Fruit fly (Drosophila melanogaster) whole organism, prepupa: Measurements from ENCODE around the gene Act87E.

ENCODE experiments used
- Blimp-1 ChIP-seq: fragments of 200-800 bp; sonication (Bioruptor generic); optimal IDR thresholded peaks from 3 replicates; lab custom pipeline; 2017; ENCODE audit warnings: missing biosample characterization, missing genetic modification characterization, mild to moderate bottlenecking, moderate library complexity, missing genetic modification reagents
- CG10631 ChIP-seq: fragments of 200-800 bp; sonication (Bioruptor generic); optimal IDR thresholded peaks from 2 replicates; lab custom pipeline; 2016; ENCODE audit warnings: missing biosample characterization, missing genetic modification characterization
- CG10669 ChIP-seq: fragments of 200-800 bp; sonication (Bioruptor generic); optimal IDR thresholded peaks from 3 replicates; lab custom pipeline; 2018; ENCODE audit warnings: missing biosample characterization, mild to moderate bottlenecking, missing genetic modification characterization, moderate library complexity
- CG11294 ChIP-seq: fragments of 200-800 bp; sonication (Bioruptor generic); IDR thresholded peaks from 2 replicates; pipeline ENCODE4 v1.3.6; 2022; ENCODE audit warnings: missing biosample characterization, missing genetic modification characterization
- CG11762 ChIP-seq: fragments of 200-800 bp; sonication (Bioruptor generic); optimal IDR thresholded peaks from 3 replicates; lab custom pipeline; 2016; ENCODE audit warnings: missing biosample characterization, missing genetic modification characterization; ENCODE audit not compliant: insufficient read depth
- CG11902 ChIP-seq: fragments of 200-800 bp; sonication (Bioruptor generic); optimal IDR thresholded peaks from 3 replicates; lab custom pipeline; 2016; ENCODE audit warnings: missing biosample characterization, missing genetic modification characterization
- CG1621 ChIP-seq: fragments of 200-800 bp; sonication (Bioruptor generic); optimal IDR thresholded peaks from 3 replicates; lab custom pipeline; 2018; ENCODE audit warnings: missing biosample characterization, mild to moderate bottlenecking, missing genetic modification characterization
- CG16779 ChIP-seq: fragments of 200-800 bp; sonication (Bioruptor generic); optimal IDR thresholded peaks from 3 replicates; lab custom pipeline; 2017; ENCODE audit warnings: missing biosample characterization, mild to moderate bottlenecking, missing genetic modification characterization
- CG3032 ChIP-seq: fragments of 200-800 bp; optimal IDR thresholded peaks from 2 replicates; lab custom pipeline; 2019; ENCODE audit warnings: missing biosample characterization, mild to moderate bottlenecking, missing genetic modification characterization, moderate library complexity
- CG31627 ChIP-seq: fragments of 200-800 bp; sonication (Bioruptor generic); optimal IDR thresholded peaks from 3 replicates; lab custom pipeline; 2016; ENCODE audit warnings: missing biosample characterization, missing genetic modification characterization
- CG32006 ChIP-seq: fragments of 200-800 bp; sonication (Bioruptor generic); optimal IDR thresholded peaks from 3 replicates; lab custom pipeline; 2017; ENCODE audit warnings: missing biosample characterization, mild to moderate bottlenecking, missing genetic modification characterization
- CG6163 ChIP-seq: fragments of 200-800 bp; sonication (Bioruptor generic); IDR thresholded peaks from 3 replicates; pipeline ENCODE4 v1.3.6; 2022; ENCODE audit warnings: missing biosample characterization, missing genetic modification characterization
- CG6276 ChIP-seq: fragments of 200-800 bp; sonication (Bioruptor generic); optimal IDR thresholded peaks from 2 replicates; lab custom pipeline; 2017; ENCODE audit warnings: missing biosample characterization, mild to moderate bottlenecking, missing genetic modification characterization
- CG6792 ChIP-seq: fragments of 200-800 bp; sonication (Bioruptor generic); optimal IDR thresholded peaks from 3 replicates; lab custom pipeline; 2016; ENCODE audit warnings: missing biosample characterization, missing genetic modification characterization
- CG6854 ChIP-seq: fragments of 200-800 bp; sonication (Bioruptor generic); optimal IDR thresholded peaks from 2 replicates; lab custom pipeline; 2017; ENCODE audit warnings: missing biosample characterization, mild to moderate bottlenecking, missing genetic modification characterization
- CG8119 ChIP-seq: fragments of 200-800 bp; sonication (Bioruptor generic); IDR thresholded peaks from 3 replicates; pipeline ENCODE4 v1.3.6; 2022; ENCODE audit warnings: missing biosample characterization, missing genetic modification characterization
- CG8319 ChIP-seq: fragments of 200-800 bp; sonication (Bioruptor generic); optimal IDR thresholded peaks from 3 replicates; lab custom pipeline; 2016; ENCODE audit warnings: missing biosample characterization, missing genetic modification characterization
- CG9139 ChIP-seq: fragments of 200-800 bp; sonication (Bioruptor generic); optimal IDR thresholded peaks from 3 replicates; lab custom pipeline; 2017; ENCODE audit warnings: missing biosample characterization, mild to moderate bottlenecking, missing genetic modification characterization
- Eip78C ChIP-seq: fragments of 200-800 bp; sonication (Bioruptor generic); peaks from one replicate; lab custom pipeline; 2016; ENCODE audit warnings: missing biosample characterization, missing genetic modification characterization
- Ets96B ChIP-seq: fragments of 200-800 bp; optimal IDR thresholded peaks from 2 replicates; lab custom pipeline; 2019; ENCODE audit warnings: missing biosample characterization, mild to moderate bottlenecking, missing genetic modification characterization, moderate library complexity
- Gug ChIP-seq: fragments of 200-800 bp; sonication (Bioruptor generic); IDR thresholded peaks from 2 replicates; pipeline ENCODE4 v1.3.6; 2022; ENCODE audit warnings: missing biosample characterization, missing genetic modification characterization
- Hr38 ChIP-seq: sonication (Bioruptor generic); optimal IDR thresholded peaks from 2 replicates; lab custom pipeline; 2016; ENCODE audit warnings: missing biosample characterization, missing genetic modification characterization
- Hr39 ChIP-seq: fragments of 200-800 bp; sonication (Bioruptor generic); optimal IDR thresholded peaks from 2 replicates; lab custom pipeline; 2016; ENCODE audit warnings: missing biosample characterization, missing genetic modification characterization
- Hr4 ChIP-seq: fragments of 200-800 bp; sonication (Bioruptor generic); optimal IDR thresholded peaks from 3 replicates; lab custom pipeline; 2016; ENCODE audit warnings: missing biosample characterization, missing genetic modification characterization
- Lpt ChIP-seq: fragments of 200-800 bp; sonication (Bioruptor generic); optimal IDR thresholded peaks from 3 replicates; lab custom pipeline; 2016; ENCODE audit warnings: missing biosample characterization, missing genetic modification characterization
- Smox ChIP-seq: fragments of 200-800 bp; sonication (Bioruptor generic); optimal IDR thresholded peaks from 3 replicates; lab custom pipeline; 2016; ENCODE audit warnings: missing biosample characterization, missing genetic modification characterization
- Sox102F ChIP-seq: fragments of 200-800 bp; sonication (Bioruptor generic); optimal IDR thresholded peaks from 2 replicates; lab custom pipeline; 2016; ENCODE audit warnings: missing biosample characterization, mild to moderate bottlenecking, missing genetic modification characterization
- Sox14 ChIP-seq: fragments of 200-800 bp; sonication (Bioruptor generic); optimal IDR thresholded peaks from 3 replicates; lab custom pipeline; 2016; ENCODE audit warnings: missing biosample characterization, missing genetic modification characterization
- Sox15 ChIP-seq: fragments of 200-800 bp; sonication (Bioruptor generic); optimal IDR thresholded peaks from 3 replicates; lab custom pipeline; 2016; ENCODE audit warnings: missing biosample characterization, missing genetic modification characterization
- acj6 ChIP-seq: fragments of 200-800 bp; sonication (Bioruptor generic); optimal IDR thresholded peaks from 3 replicates; lab custom pipeline; 2016; ENCODE audit warnings: missing biosample characterization, missing genetic modification characterization
- cyc ChIP-seq: fragments of 200-800 bp; sonication (Bioruptor generic); optimal IDR thresholded peaks from 3 replicates; lab custom pipeline; 2016; ENCODE audit warnings: missing biosample characterization, missing genetic modification characterization
- dac ChIP-seq: fragments of 200-800 bp; sonication (Bioruptor generic); optimal IDR thresholded peaks from 2 replicates; lab custom pipeline; 2017; ENCODE audit warnings: missing biosample characterization, mild to moderate bottlenecking, missing genetic modification characterization
- esn ChIP-seq: fragments of 200-800 bp; sonication (Bioruptor generic); optimal IDR thresholded peaks from 2 replicates; lab custom pipeline; 2016; ENCODE audit warnings: missing biosample characterization, mild to moderate bottlenecking, missing genetic modification characterization, moderate library complexity
- fd85E ChIP-seq: fragments of 200-800 bp; sonication (Bioruptor generic); optimal IDR thresholded peaks from 3 replicates; lab custom pipeline; 2016; ENCODE audit warnings: missing biosample characterization, missing genetic modification characterization
- fkh ChIP-seq: fragments of 200-800 bp; sonication (Bioruptor generic); optimal IDR thresholded peaks from 3 replicates; lab custom pipeline; 2017; ENCODE audit warnings: missing biosample characterization, mild to moderate bottlenecking, missing genetic modification characterization, moderate library complexity
- lz ChIP-seq: fragments of 200-800 bp; sonication (Bioruptor generic); optimal IDR thresholded peaks from 3 replicates; lab custom pipeline; 2016; ENCODE audit warnings: missing biosample characterization, missing genetic modification characterization
- pdm3 ChIP-seq: fragments of 200-800 bp; sonication (Bioruptor generic); optimal IDR thresholded peaks from 3 replicates; lab custom pipeline; 2016; ENCODE audit warnings: missing biosample characterization, missing genetic modification characterization
- salr ChIP-seq, 2 experiments: fragments of 200-800 bp; sonication (Bioruptor generic); optimal IDR thresholded peaks; 3 replicates each; lab custom pipeline; 2016 to 2018; ENCODE audit warnings: missing biosample characterization in 2 of 2, missing genetic modification characterization in 2 of 2, mild to moderate bottlenecking in 1 of 2
- ss ChIP-seq, 2 experiments: fragments of 200-800 bp; sonication (Bioruptor generic); optimal IDR thresholded peaks; 2 replicates in 1 of 2; 3 replicates in 1 of 2; lab custom pipeline; 2017 to 2018; ENCODE audit warnings: mild to moderate bottlenecking in 2 of 2, missing biosample characterization in 2 of 2, missing genetic modification characterization in 2 of 2, moderate library complexity in 1 of 2
- svp ChIP-seq: fragments of 200-800 bp; sonication (Bioruptor generic); peaks from one replicate; lab custom pipeline; 2016; ENCODE audit warnings: missing biosample characterization, missing genetic modification characterization
- topi ChIP-seq: fragments of 200-800 bp; sonication (Bioruptor generic); optimal IDR thresholded peaks from 3 replicates; lab custom pipeline; 2016; ENCODE audit warnings: missing biosample characterization, missing genetic modification characterization
- vri ChIP-seq: fragments of 200-800 bp; sonication (Bioruptor generic); optimal IDR thresholded peaks from 3 replicates; lab custom pipeline; 2016; ENCODE audit warnings: missing biosample characterization, mild to moderate bottlenecking, missing genetic modification characterization

Gene Act87E

DNA sequence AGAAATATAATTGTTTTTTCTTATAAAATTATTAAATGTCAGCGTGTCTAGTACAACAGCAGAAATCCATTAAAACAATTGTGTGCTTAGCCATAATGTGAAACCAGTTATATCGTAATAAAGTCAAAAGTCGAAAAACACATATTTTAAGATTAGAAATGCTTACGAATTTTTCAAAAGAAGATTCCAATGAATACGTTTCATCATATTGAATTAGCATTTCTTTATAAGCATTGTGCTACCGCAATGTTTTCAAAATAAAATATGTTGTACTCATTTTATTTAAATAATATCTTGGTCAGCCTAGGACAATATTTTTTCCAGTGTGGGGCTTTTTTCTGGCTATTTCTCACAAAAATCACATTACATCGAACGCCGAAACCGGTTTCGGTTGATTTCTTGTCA is 27.1 kb downstream of the Act87E start (continued):
- TF ChIP-seq dac (GFP tag; lab: Kevin White, UChicago) = peak; percentile 71
- peak; percentile 65 to 70 for TF ChIP-seq ss (GFP tag; optimal IDR thresholded peaks at IDR 0.05; lab: Kevin White, UChicago)
- TF ChIP-seq svp (GFP tag; lab: Kevin White, UChicago) = peak; percentile 90
- TF ChIP-seq CG6792 = peak; percentile 78
- TF ChIP-seq CG10669 = peak; percentile 82
- TF ChIP-seq CG10631 (GFP tag; lab: Kevin White, UChicago) = peak; percentile 85
- TF ChIP-seq CG11294 (GFP tag; lab: Robert Waterston, UW) = peak; percentile 49; the same call in 1 of the 2 replicates
- TF ChIP-seq Sox102F (GFP tag; lab: Kevin White, UChicago) = peak; percentile 75
- TF ChIP-seq Gug (GFP tag; lab: Robert Waterston, UW) = peak; percentile 41
- TF ChIP-seq fkh = peak; percentile 53
- peak; percentile 80 for TF ChIP-seq lz (GFP tag; lab: Kevin White, UChicago)
- peak; percentile 91 for TF ChIP-seq Hr4 (GFP tag; lab: Kevin White, UChicago)

DNA sequence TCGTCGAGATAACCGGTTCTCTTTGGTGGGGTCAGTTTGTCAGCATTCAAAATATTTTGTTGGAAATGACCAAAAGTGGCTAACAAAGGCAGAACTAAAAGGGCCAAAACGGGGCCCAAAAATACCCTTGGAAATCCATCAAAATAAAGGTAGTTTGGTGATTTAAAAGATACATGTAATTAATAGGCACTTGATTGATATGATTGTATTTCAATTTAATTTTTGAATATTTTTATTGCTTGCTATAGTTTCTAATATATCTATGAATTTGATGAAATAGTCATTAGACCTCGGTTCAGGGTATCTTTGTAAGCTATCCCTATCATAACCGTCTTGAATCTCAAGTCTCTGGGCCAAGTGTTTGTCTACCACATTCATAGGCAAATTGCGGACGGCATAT is 28.2 kb downstream of the Act87E start:
- no peak for TF ChIP-seq CG8119 (GFP tag; lab: Robert Waterston, UW)
- no peak for TF ChIP-seq salr (GFP tag; optimal IDR thresholded peaks at IDR 0.05; lab: Kevin White, UChicago)
- TF ChIP-seq CG32006 = no peak
- TF ChIP-seq svp (GFP tag; lab: Kevin White, UChicago) = no peak
- no peak for TF ChIP-seq CG3032 (tag; lab: Kevin White, UChicago)
- no peak for TF ChIP-seq ss (GFP tag; optimal IDR thresholded peaks at IDR 0.05; lab: Kevin White, UChicago)
- no peak for TF ChIP-seq Gug (GFP tag; lab: Robert Waterston, UW)
- TF ChIP-seq CG6276 (GFP tag; lab: Kevin White, UChicago) = no peak
- no peak for TF ChIP-seq Hr38 (GFP tag; lab: Kevin White, UChicago)
- TF ChIP-seq CG1621 = no peak
- TF ChIP-seq acj6 (GFP tag; lab: Kevin White, UChicago) = no peak
- TF ChIP-seq, all 60 proteins: peak for 0

DNA sequence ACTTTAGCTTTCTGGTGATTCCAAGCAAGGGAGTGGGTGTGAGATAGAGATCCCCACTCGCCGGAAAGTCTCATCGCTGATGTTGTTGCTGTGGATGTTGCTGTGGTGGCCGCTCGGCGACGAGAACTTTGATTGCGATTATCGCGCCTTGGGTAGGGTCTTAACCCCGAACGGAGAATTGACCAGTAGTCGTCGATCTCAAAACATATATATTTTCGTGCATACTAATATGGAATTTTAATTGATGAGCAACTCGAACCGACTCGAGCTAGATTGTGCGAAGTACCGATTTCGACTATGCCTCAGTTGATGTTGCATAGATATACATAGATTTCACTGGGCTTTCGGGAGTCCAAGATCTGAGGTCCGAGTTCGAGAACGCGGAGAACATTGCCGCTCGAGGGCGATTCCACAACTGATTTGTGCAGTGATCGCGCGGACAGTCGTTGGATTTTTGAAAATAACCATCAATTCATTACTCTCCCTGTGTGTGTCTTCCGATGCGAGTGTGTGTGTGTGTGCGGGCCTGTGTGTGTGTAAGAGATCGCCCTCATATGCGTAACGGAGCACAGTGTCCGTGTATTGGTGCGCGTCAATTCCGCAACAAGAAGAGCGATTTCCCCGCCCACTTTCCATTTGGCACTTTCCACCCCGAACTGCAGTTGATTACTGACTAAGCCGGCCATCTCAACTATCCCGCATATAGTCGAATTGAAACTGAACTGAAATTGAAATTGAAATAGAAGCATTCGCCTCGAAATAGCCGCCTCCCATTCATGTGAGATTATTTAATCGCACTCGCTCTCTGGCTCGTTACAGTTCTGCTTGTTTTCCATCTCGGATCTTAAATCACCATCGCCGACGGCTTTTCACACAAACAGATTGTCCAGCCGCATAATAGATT is 40.2 kb downstream of the Act87E start:
- TF ChIP-seq svp (GFP tag; lab: Kevin White, UChicago) (peak; percentile 98), Eip78C (GFP tag; lab: Kevin White, UChicago) (peak; percentile 48), CG32006 (no peak)

DNA sequence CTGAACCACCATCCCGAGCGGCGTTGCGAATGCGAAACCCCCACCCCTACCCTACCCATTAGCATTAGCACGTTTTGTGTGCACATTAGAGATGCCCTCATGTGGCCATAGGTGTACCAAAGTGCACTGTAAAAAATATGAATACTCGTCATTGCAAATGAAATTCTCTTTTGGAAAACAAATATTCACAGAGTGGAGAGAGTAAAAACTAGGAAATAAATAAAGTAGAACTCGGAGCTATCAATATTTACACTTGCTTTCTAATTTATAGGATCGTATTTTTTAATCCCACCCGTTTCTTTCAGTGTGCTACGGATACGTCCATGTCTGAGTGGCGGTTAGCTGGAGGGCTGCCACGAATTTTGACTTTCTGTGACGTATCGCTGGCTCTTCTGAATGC is 43.5 kb downstream of the Act87E start:
- TF ChIP-seq CG6276 (GFP tag; lab: Kevin White, UChicago) = no peak
- TF ChIP-seq Sox15 (GFP tag; lab: Kevin White, UChicago) = no peak
- TF ChIP-seq acj6 (GFP tag; lab: Kevin White, UChicago) = peak; percentile 12
- TF ChIP-seq cyc = no peak
- no peak for TF ChIP-seq CG16779 (tag; lab: Kevin White, UChicago)
- TF ChIP-seq CG10669 = no peak
- TF ChIP-seq pdm3 = peak; percentile 17
- TF ChIP-seq topi (GFP tag; lab: Kevin White, UChicago) = peak; percentile 25
- no peak for TF ChIP-seq CG8319 (GFP tag; lab: Kevin White, UChicago)
- TF ChIP-seq Hr38 (GFP tag; lab: Kevin White, UChicago) = no peak
- TF ChIP-seq CG10631 (GFP tag; lab: Kevin White, UChicago) = peak; percentile 19
- TF ChIP-seq CG31627 (GFP tag; lab: Kevin White, UChicago) = peak; percentile 37
- peak; percentile 78 for TF ChIP-seq svp (GFP tag; lab: Kevin White, UChicago)
- peak; percentile 18 for TF ChIP-seq Hr39 (GFP tag; lab: Kevin White, UChicago)
- TF ChIP-seq Hr4 (GFP tag; lab: Kevin White, UChicago) = no peak
- no peak for TF ChIP-seq CG11294 (GFP tag; lab: Robert Waterston, UW)
- no peak for TF ChIP-seq Lpt
- no peak for TF ChIP-seq vri (GFP tag; lab: Kevin White, UChicago)
- peak; percentile 5 for TF ChIP-seq Ets96B
- TF ChIP-seq dac (GFP tag; lab: Kevin White, UChicago) = no peak
- no peak for TF ChIP-seq CG11762 (GFP tag; lab: Kevin White, UChicago)
- no peak for TF ChIP-seq CG6163 (GFP tag; lab: Robert Waterston, UW)
- peak in 1 of 2 experiments; percentile 13 for TF ChIP-seq ss (GFP tag; optimal IDR thresholded peaks at IDR 0.05; lab: Kevin White, UChicago)
- peak; percentile 18 for TF ChIP-seq Smox (GFP tag; lab: Kevin White, UChicago)
- TF ChIP-seq CG6792 = no peak
- TF ChIP-seq CG11902 = no peak
- peak; percentile 36 for TF ChIP-seq esn
- peak; percentile 7 for TF ChIP-seq CG3032 (tag; lab: Kevin White, UChicago)
- TF ChIP-seq Sox102F (GFP tag; lab: Kevin White, UChicago) = no peak
- no peak for TF ChIP-seq CG6854 (GFP tag; lab: Kevin White, UChicago)
- TF ChIP-seq fd85E (GFP tag; lab: Kevin White, UChicago) = no peak
- TF ChIP-seq Blimp-1 (GFP tag; lab: Kevin White, UChicago) = no peak
- TF ChIP-seq Sox14 (GFP tag; lab: Kevin White, UChicago) = peak; percentile 8
- no peak for TF ChIP-seq CG9139
